Fruit fly (Drosophila melanogaster) whole organism, prepupa: ENCODE data around the gene Grp170.

Experiments used
- spab ChIP-seq: fragments of 200-800 bp; sonication (Bioruptor generic); optimal IDR thresholded peaks from 2 replicates; lab custom pipeline; 2017; ENCODE audit warnings: missing biosample characterization, mild to moderate bottlenecking, missing genetic modification characterization, missing genetic modification reagents
- svp ChIP-seq: fragments of 200-800 bp; sonication (Bioruptor generic); peaks from one replicate; lab custom pipeline; 2016; ENCODE audit warnings: missing biosample characterization, missing genetic modification characterization

DNA sequence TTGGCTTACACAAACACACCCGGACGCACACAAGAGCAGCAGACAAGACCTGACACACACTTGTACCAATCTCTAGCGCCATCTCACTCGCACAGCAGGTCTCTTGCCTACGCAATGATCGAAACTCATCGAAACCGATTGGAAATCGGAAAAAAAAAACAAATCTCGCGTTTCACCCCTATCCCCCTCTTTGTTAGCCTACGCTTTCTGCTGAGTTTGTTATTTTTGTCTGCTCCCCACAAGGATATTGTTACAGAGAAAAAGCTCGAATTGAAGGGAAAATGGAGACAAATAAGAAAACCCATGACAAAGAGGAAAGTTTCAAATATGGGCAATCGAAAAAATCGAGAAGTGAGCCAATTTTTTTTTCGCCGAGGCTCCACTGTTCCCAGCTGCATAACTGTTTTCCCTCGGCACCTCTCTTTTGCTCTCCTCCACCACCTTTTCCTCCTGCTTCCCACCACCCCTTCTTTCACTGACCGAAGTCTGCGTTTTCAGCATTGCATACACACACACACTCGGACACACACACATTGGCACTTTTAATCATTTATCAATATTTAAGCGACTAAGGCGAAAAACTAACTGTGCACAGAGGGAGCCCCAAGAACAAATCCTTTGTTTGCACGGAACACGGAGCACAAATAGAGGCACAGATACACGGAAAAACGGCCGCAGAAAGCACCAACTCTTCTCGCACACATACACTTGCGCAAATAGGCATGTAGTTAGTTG, 4.9 kb downstream of the Grp170 start:
- TF ChIP-seq svp (GFP tag; lab: Kevin White, UChicago) (peak; percentile 68), spab (GFP tag; lab: Kevin White, UChicago) (no peak)
